Worm (Caenorhabditis elegans) whole organism, L4/young adult: Measurements from ENCODE around the gene gcna-1.

Experiments
- W03F9.2 ChIP-seq: fragments of 150-350 bp; optimal IDR thresholded peaks from 2 replicates; lab custom pipeline; 2014; ENCODE audit warnings: missing biosample characterization, missing genetic modification characterization
- dao-5 ChIP-seq: sonication (generic microtip); optimal IDR thresholded peaks from 2 replicates; lab custom pipeline; 2016; ENCODE audit warnings: missing genotype, missing genetic modification characterization, moderate library complexity, missing compliant biosample characterization
- him-1 ChIP-seq: sonication (generic microtip); optimal IDR thresholded peaks from 2 replicates; lab custom pipeline; 2016; ENCODE audit warnings: missing genotype, missing genetic modification reagents, missing genetic modification characterization, missing compliant biosample characterization

DNA sequence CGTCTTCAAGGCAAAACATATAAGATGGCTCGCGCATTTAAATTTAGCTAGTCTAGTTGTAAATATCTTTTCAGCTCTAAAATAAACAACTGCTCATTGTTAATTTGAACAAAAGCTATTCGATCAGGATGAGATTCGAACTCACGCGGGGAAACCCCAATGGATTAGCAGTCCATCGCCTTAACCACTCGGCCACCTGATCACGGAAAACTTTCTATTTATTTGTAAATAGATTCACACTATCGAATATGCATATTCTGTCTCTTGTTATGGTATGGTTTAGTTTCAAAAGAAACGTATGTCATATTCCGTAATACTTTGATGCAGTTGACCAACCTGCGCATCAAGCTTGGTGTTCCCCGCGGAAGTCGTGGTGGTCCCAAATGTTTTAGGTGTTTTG is 47.3 kb upstream of the gcna-1 start:
- no peak for TF ChIP-seq him-1 (tag; lab: Kevin White, UChicago)
- TF ChIP-seq dao-5 (tag; lab: Kevin White, UChicago), result no peak
- TF ChIP-seq W03F9.2 (tag; lab: Kevin White, UChicago), result no peak
